Worm (Caenorhabditis elegans) whole organism, mixed stage, embryonic: ENCODE data around the gene daf-31.

Experiments
- ceh-39 ChIP-seq: fragments of 150-350 bp; optimal IDR thresholded peaks from 2 replicates; lab custom pipeline; 2014; ENCODE audit warnings: missing biosample characterization, missing genetic modification characterization
- hlh-1 ChIP-seq: fragments of 150-350 bp; optimal IDR thresholded peaks from 2 replicates; lab custom pipeline; 2014; ENCODE audit warnings: missing biosample characterization, missing genetic modification reagents, missing genetic modification characterization
- mep-1 ChIP-seq: fragments of 150-350 bp; optimal IDR thresholded peaks from 2 replicates; lab custom pipeline; 2017; ENCODE audit warnings: missing biosample characterization, missing genetic modification reagents, missing genetic modification characterization, inconsistent platforms

- TF ChIP-seq hlh-1 (tag; lab: Kevin White, UChicago) (no peak), ceh-39 (tag; lab: Kevin White, UChicago) (no peak), mep-1 (tag; lab: Kevin White, UChicago) (no peak)
These were observed 12.6 kb downstream of the daf-31 start for ce11 chrIV:8302648-8303161.
